Worm (Caenorhabditis elegans) whole organism, L4/young adult: ENCODE measurements around the gene cri-3.

ENCODE experiments used
- W03F9.2 ChIP-seq: fragments of 150-350 bp; optimal IDR thresholded peaks from 2 replicates; lab custom pipeline; 2014; ENCODE audit warnings: missing biosample characterization, missing genetic modification characterization
- him-1 ChIP-seq: sonication (generic microtip); optimal IDR thresholded peaks from 2 replicates; lab custom pipeline; 2016; ENCODE audit warnings: missing genotype, missing genetic modification reagents, missing genetic modification characterization, missing compliant biosample characterization

DNA sequence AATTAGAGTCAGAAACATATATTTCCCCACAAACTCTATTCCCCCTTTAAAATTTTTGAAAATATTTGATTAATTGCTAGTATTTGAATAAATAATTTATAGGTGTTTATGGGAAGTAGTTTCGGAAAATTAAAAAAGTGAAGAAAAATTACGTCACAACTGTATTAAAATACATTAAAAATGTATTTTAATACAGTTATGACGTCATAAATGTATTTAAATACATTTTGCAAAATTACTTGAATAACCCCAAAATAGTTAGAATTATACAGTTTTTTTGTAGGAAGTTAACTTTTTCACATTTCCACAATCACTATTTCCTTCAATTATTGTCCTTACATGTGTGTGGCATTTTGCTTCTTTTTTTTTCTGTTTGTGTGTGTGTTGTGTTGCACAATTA lies 17.3 kb downstream of the cri-3 start:
- no peak for TF ChIP-seq him-1 (tag; lab: Kevin White, UChicago)
- no peak for TF ChIP-seq W03F9.2 (tag; lab: Kevin White, UChicago)
